Worm (Caenorhabditis elegans) whole organism, midembryonic: Measurements from ENCODE around the gene F13E9.12.

Experiments
- cog-1 ChIP-seq: sonication (generic microtip); optimal IDR thresholded peaks from 2 replicates; lab custom pipeline; 2016; ENCODE audit warnings: missing genetic modification characterization, missing compliant biosample characterization
- flt-1 ChIP-seq: fragments of 200-800 bp; sonication (Bioruptor generic); IDR thresholded peaks from 2 replicates; pipeline ENCODE4 v1.3.6; 2022; ENCODE audit warnings: missing genetic modification characterization, missing compliant biosample characterization
- med-1 ChIP-seq: sonication (generic microtip); optimal IDR thresholded peaks from 2 replicates; lab custom pipeline; 2017; ENCODE audit warnings: missing genetic modification characterization, mild to moderate bottlenecking, missing compliant biosample characterization, antibody characterized with exemption, missing genetic modification reagents; ENCODE audit not compliant: insufficient read depth
- ztf-23 ChIP-seq: fragments of 200-800 bp; sonication (Bioruptor generic); IDR thresholded peaks from 2 replicates; pipeline ENCODE4 v1.3.6; 2022; ENCODE audit warnings: missing genetic modification reagents, missing genetic modification characterization, missing compliant biosample characterization
- ztf-29 ChIP-seq: fragments of 200-800 bp; sonication (Bioruptor generic); IDR thresholded peaks from 2 replicates; pipeline ENCODE4 v1.3.6; 2022; ENCODE audit warnings: missing genetic modification reagents, missing genetic modification characterization, missing compliant biosample characterization

- TF ChIP-seq med-1 (no peak), cog-1 (tag; lab: Kevin White, UChicago) (no peak), ztf-29 (GFP tag; lab: Robert Waterston, UW) (no peak), ztf-23 (no peak), flt-1 (no peak)
These were observed 25.7 kb upstream of the F13E9.12 start, which contains the start of gene srlf-30 for ce11 chrIV:10900083-10900482.
